Fruit fly (Drosophila melanogaster): Measurements from ENCODE around the gene Vha36-3.
"Not testable (repeated sequence)": the region's sequence is repeated elsewhere in the genome, so short reads cannot be mapped to it uniquely, and the experiment has no call there.

Vha36-3 gene

dm6 chrX:2580319-2581008, at the start of gene Vha36-3, which contains the start of gene AANATL7:
Gene Vha36-3, minus strand, starts transcription at chrX:2580560.
Gene AANATL7, plus strand, starts transcription at chrX:2580958.
- TF ChIP-seq EcR (GFP tag; optimal IDR thresholded peaks at IDR 0.05) = no peak

dm6 chrX:2625009-2625408, 44.6 kb upstream of the Vha36-3 start:
- TF ChIP-seq psq (optimal IDR thresholded peaks at IDR 0.05) (no peak), CG8478 (optimal IDR thresholded peaks at IDR 0.05) (no peak), Dll (optimal IDR thresholded peaks at IDR 0.05) (no peak), usp (GFP tag; optimal IDR thresholded peaks at IDR 0.05) (no peak), pan (optimal IDR thresholded peaks at IDR 0.05) (no peak), EcR (GFP tag; optimal IDR thresholded peaks at IDR 0.05) (no peak)

DNA sequence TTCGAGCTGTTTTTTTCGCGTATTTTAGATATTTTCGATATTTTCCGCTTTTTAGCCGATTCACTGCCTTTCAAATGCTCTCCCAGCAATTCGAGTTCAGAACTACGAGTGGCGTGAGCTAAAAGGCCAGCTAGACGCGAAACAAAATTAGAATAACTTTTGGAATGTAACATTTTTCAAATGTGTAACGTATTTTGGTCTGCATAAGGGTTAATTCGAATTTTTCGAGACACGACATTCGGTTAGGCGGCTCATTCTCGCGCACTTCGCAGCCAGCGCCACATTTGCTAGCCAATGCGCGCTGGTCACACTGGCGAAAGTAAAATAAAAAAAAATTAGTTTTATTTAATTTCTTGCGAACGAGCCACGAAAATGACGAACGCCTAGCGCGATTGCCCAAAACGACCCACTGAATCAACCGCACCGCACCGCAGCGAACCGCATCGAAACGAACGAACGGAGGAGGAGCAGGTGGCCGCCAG, 44.2 kb upstream of the Vha36-3 start, which contains the start of the genes brv3 and Pi4KIIIalpha:
TSS of gene brv3 (minus strand) at position 51 of the 482 bp plus-strand sequence.
TSS of gene Pi4KIIIalpha (plus strand) at position 280 of the 482 bp plus-strand sequence.
- TF ChIP-seq psq (optimal IDR thresholded peaks at IDR 0.05) = no peak
- TF ChIP-seq Dll (optimal IDR thresholded peaks at IDR 0.05) = no peak
- no peak for TF ChIP-seq usp (GFP tag; optimal IDR thresholded peaks at IDR 0.05)
- TF ChIP-seq pan (optimal IDR thresholded peaks at IDR 0.05) = no peak
- no peak for TF ChIP-seq CG8478 (optimal IDR thresholded peaks at IDR 0.05)
- no peak for TF ChIP-seq EcR (GFP tag; optimal IDR thresholded peaks at IDR 0.05)

- TF ChIP-seq EcR (GFP tag; optimal IDR thresholded peaks at IDR 0.05) (no peak), psq (optimal IDR thresholded peaks at IDR 0.05) (no peak), usp (GFP tag; optimal IDR thresholded peaks at IDR 0.05) (no peak), CG8478 (optimal IDR thresholded peaks at IDR 0.05) (no peak), Dll (optimal IDR thresholded peaks at IDR 0.05) (no peak), pan (optimal IDR thresholded peaks at IDR 0.05) (no peak)
Measured at dm6 chrX:2619651-2620050, 39.3 kb upstream of the Vha36-3 start, which contains the start of the genes Tsp3A and Seipin. Gene Tsp3A, minus strand, starts transcription at chrX:2619738. Gene Seipin, plus strand, starts transcription at chrX:2619799.

DNA sequence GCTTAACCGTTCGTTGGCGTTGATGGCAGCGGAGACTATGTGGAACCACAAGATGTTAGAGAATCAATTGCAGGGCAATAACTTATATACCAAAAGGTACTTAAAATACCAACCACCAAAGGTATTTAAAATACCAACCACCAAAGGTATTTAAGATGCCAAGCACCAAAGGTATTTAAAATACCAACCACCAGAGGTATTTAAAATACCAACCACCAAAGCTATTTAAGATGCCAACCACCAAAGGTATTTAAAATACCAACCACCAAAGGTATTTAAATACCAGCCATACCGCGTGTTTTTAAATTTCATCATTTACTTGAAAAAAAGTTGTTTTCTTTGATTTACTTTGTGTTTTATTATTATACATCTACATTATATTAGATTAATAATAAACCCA, 37.1 kb upstream of the Vha36-3 start:
- TF ChIP-seq EcR (GFP tag; optimal IDR thresholded peaks at IDR 0.05) = no peak
- TF ChIP-seq CG8478 (optimal IDR thresholded peaks at IDR 0.05) = no peak
- TF ChIP-seq pan (optimal IDR thresholded peaks at IDR 0.05) = no peak
- TF ChIP-seq psq (optimal IDR thresholded peaks at IDR 0.05) = no peak
- no peak for TF ChIP-seq Dll (optimal IDR thresholded peaks at IDR 0.05)
- no peak for TF ChIP-seq usp (GFP tag; optimal IDR thresholded peaks at IDR 0.05)

dm6 chrX:2610236-2610635, 29.9 kb upstream of the Vha36-3 start, which contains the start of gene eIF3g1:
Gene eIF3g1, minus strand, starts transcription at chrX:2610336.
- not testable (repeated sequence) for TF ChIP-seq Dll, psq, CG8478 (optimal IDR thresholded peaks at IDR 0.05)

DNA sequence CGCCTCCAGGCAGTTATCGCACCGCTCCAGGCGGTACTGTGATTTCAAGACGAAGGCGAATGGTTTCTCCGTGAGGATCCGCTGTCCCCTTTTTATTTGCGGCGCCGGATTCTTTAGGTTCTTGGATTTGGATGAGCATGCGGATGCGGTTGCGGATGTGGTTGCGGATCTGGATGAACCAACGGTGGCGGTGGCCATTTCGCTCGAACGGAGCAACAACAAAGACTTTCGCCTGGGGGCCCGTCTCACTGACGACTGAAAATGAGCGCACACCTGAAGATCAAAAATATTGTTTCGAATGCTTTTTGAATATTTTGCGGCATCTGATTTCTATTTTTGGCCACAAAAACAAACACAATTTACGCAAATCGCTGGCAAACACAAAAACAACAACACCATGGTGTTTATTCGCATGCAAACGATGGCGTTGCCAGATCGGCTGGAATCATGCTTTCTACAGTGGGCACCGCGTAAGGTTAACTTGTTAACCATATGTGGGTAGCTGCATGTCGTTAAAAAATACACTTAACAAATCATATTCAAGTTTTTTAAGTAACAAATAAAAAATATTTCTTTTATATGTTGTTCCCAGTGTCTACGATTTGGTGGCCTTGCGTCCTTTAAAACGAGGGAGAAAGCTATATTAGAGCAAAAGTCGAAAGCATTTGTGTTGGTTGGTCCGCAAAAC, 28.3 kb upstream of the Vha36-3 start, which contains the start of gene Smyd3:
TSS of gene Smyd3 (minus strand) at position 407 of the 688 bp plus-strand sequence.
- no peak for TF ChIP-seq Dll (optimal IDR thresholded peaks at IDR 0.05)
- TF ChIP-seq usp (GFP tag; optimal IDR thresholded peaks at IDR 0.05) = no peak
- TF ChIP-seq psq (optimal IDR thresholded peaks at IDR 0.05) = no peak
- no peak for TF ChIP-seq EcR (GFP tag; optimal IDR thresholded peaks at IDR 0.05)

dm6 chrX:2603851-2604505, 23.6 kb upstream of the Vha36-3 start, which contains the start of the genes Klp3A and Zw10:
Gene Klp3A, minus strand, starts transcription at chrX:2604052.
Gene Zw10, plus strand, starts transcription at chrX:2604197.
- no peak for TF ChIP-seq CG8478 (optimal IDR thresholded peaks at IDR 0.05)
- no peak for TF ChIP-seq pan (optimal IDR thresholded peaks at IDR 0.05)
- no peak for TF ChIP-seq usp (GFP tag; optimal IDR thresholded peaks at IDR 0.05)
- no peak for TF ChIP-seq EcR (GFP tag; optimal IDR thresholded peaks at IDR 0.05)
- TF ChIP-seq psq (optimal IDR thresholded peaks at IDR 0.05) = no peak
- no peak for TF ChIP-seq Dll (optimal IDR thresholded peaks at IDR 0.05)

DNA sequence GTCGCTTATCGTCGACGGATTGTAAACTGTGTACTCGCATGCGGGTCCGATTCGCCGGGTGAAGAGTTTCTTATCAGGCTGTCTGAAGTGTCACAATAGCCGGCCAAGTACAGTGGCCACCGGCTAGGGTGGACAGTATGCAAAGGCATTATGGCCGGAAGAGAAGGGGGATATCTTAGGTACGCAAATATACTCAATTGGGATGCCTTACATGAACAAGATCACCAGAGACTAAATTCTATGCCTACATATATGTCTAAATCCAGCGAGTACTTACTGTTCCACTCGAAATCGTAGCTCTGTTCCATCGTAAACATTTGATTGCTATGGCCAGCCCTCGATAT, 13.4 kb upstream of the Vha36-3 start:
- no peak for TF ChIP-seq psq (optimal IDR thresholded peaks at IDR 0.05)
- no peak for TF ChIP-seq EcR (GFP tag; optimal IDR thresholded peaks at IDR 0.05)
- TF ChIP-seq pan (optimal IDR thresholded peaks at IDR 0.05) = no peak
- no peak for TF ChIP-seq usp (GFP tag; optimal IDR thresholded peaks at IDR 0.05)
- no peak for TF ChIP-seq Dll (optimal IDR thresholded peaks at IDR 0.05)
- TF ChIP-seq CG8478 (optimal IDR thresholded peaks at IDR 0.05) = no peak

DNA sequence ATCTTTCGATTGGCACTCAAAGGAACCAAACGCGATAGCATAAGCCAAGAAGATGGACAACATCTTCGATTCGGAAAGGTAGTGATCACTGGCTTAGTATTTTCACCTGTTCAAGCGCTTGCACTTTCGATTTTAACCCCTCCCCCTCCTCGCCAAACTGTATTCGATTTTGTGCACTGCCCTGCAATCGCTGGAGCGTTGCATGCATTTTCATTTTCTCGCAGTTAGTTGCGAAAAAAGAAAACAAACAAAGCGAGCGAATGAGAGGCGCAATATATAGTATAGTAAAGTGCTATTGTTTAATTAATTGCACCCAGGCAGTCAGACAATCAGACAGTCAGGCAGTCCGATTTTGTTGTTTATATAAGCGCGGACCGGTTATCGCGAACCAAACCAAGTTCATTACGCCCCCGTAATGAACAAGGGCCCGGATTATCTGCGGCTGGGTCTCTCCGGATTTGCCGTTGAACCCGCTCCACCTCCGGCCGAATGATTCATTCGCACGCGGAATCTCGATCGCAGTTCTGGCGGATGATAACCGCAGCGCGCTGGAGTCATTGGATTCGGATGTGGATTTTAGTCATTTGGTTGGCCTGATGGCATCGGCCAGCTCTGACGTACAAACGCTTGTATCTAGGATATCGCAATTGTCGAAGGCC, 12.9 kb upstream of the Vha36-3 start:
- TF ChIP-seq usp (GFP tag; optimal IDR thresholded peaks at IDR 0.05) (no peak), psq (optimal IDR thresholded peaks at IDR 0.05) (no peak), pan (optimal IDR thresholded peaks at IDR 0.05) (no peak), EcR (GFP tag; optimal IDR thresholded peaks at IDR 0.05) (no peak), Dll (optimal IDR thresholded peaks at IDR 0.05) (no peak), CG8478 (optimal IDR thresholded peaks at IDR 0.05) (no peak)

- no peak for TF ChIP-seq usp (GFP tag; optimal IDR thresholded peaks at IDR 0.05)
- TF ChIP-seq pan (optimal IDR thresholded peaks at IDR 0.05) = no peak
- TF ChIP-seq psq (optimal IDR thresholded peaks at IDR 0.05) = no peak
- TF ChIP-seq Dll (optimal IDR thresholded peaks at IDR 0.05) = no peak
- no peak for TF ChIP-seq EcR (GFP tag; optimal IDR thresholded peaks at IDR 0.05)
- no peak for TF ChIP-seq CG8478 (optimal IDR thresholded peaks at IDR 0.05)
Measured at dm6 chrX:2592243-2592642, 11.9 kb upstream of the Vha36-3 start.
